Fruit fly (Drosophila melanogaster): ENCODE data around the gene Hira.

Hira gene

dm6 chrX:7696711-7697654 lies 24.9 kb upstream of the Hira start (continued):
- TF ChIP-seq MTF-1 (GFP tag; optimal IDR thresholded peaks at IDR 0.05; ENCODE audit: borderline replicate concordance), result peak; percentile 79
- peak; percentile 69 for TF ChIP-seq Oaz (GFP tag; IDR thresholded peaks at IDR 0.05)
- TF ChIP-seq CG30403 (GFP tag; optimal IDR thresholded peaks at IDR 0.05), result peak; percentile 93
- peak; percentile 29 for TF ChIP-seq trem (tag; optimal IDR thresholded peaks at IDR 0.05)
- no peak; the same call in 1 of the 2 replicates for TF ChIP-seq chm (GFP tag; IDR thresholded peaks at IDR 0.05)
- no peak for TF ChIP-seq zen2 (GFP tag; IDR thresholded peaks at IDR 0.05; ENCODE audit: partially characterized antibody)
- TF ChIP-seq CG32532 (GFP tag; IDR thresholded peaks at IDR 0.05), result peak; percentile 97
- no peak for TF ChIP-seq CG34224 (GFP tag; IDR thresholded peaks at IDR 0.05; ENCODE audit: partially characterized antibody)
- TF ChIP-seq caup (GFP tag; optimal IDR thresholded peaks at IDR 0.05; ENCODE audit: severe bottlenecking), result peak; percentile 95
- TF ChIP-seq CG17568 (GFP tag; optimal IDR thresholded peaks at IDR 0.05), result peak; percentile 84
- TF ChIP-seq CG15011 (GFP tag; optimal IDR thresholded peaks at IDR 0.05), result peak; percentile 90
- peak; percentile 95 for TF ChIP-seq schlank (tag; optimal IDR thresholded peaks at IDR 0.05)
- no peak for TF ChIP-seq Neu2 (GFP tag; optimal IDR thresholded peaks at IDR 0.05; ENCODE audit: borderline replicate concordance)
- peak; percentile 91 for TF ChIP-seq CrebB (tag; optimal IDR thresholded peaks at IDR 0.05)
- TF ChIP-seq CG15601 (tag; optimal IDR thresholded peaks at IDR 0.05), result peak; percentile 64
- peak; percentile 96 for TF ChIP-seq CG13894 (tag; optimal IDR thresholded peaks at IDR 0.05)
- TF ChIP-seq Drgx (GFP tag; IDR thresholded peaks at IDR 0.05), result peak; percentile 97
- TF ChIP-seq gfzf (GFP tag; optimal IDR thresholded peaks at IDR 0.05), result no peak
- peak; percentile 94 for TF ChIP-seq sug (tag; optimal IDR thresholded peaks at IDR 0.05)
- peak; percentile 63; the same call in 2 of the 3 replicates for TF ChIP-seq H15 (GFP tag; IDR thresholded peaks at IDR 0.05)
- TF ChIP-seq Sox102F (GFP tag; optimal IDR thresholded peaks at IDR 0.05), result peak; percentile 86
- TF ChIP-seq Adf1 (GFP tag; IDR thresholded peaks at IDR 0.05), result peak; percentile 80
- peak; percentile 32; the same call in 1 of the 2 replicates for TF ChIP-seq dati (GFP tag; IDR thresholded peaks at IDR 0.05)
- peak in 1 of 3 experiments; percentile 3 for TF ChIP-seq Stat92E (GFP tag; optimal IDR thresholded peaks at IDR 0.05)
- TF ChIP-seq CG15073 (GFP tag; optimal IDR thresholded peaks at IDR 0.05), result peak; percentile 24
- TF ChIP-seq ash1 (GFP tag; optimal IDR thresholded peaks at IDR 0.05), result peak; percentile 38
- TF ChIP-seq CG4707 (GFP tag; optimal IDR thresholded peaks at IDR 0.05), result no peak
- peak; percentile 84 for TF ChIP-seq danr (GFP tag; IDR thresholded peaks at IDR 0.05)
- TF ChIP-seq CG34422 (GFP tag; IDR thresholded peaks at IDR 0.05), result peak; percentile 84
- no peak for TF ChIP-seq dan (GFP tag; IDR thresholded peaks at IDR 0.05)
- peak; percentile 70 for TF ChIP-seq CG11723 (GFP tag; optimal IDR thresholded peaks at IDR 0.05)
- peak; percentile 49 for TF ChIP-seq CG2116 (GFP tag; optimal IDR thresholded peaks at IDR 0.05)
- TF ChIP-seq CG2875 (GFP tag; optimal IDR thresholded peaks at IDR 0.05), result peak; percentile 70
- TF ChIP-seq E2f2 (GFP tag; IDR thresholded peaks at IDR 0.05), result peak; percentile 69
- TF ChIP-seq CG18764 (GFP tag; optimal IDR thresholded peaks at IDR 0.05), result peak; percentile 56
- peak; percentile 94 for TF ChIP-seq sens (GFP tag)
- TF ChIP-seq hb (GFP tag; IDR thresholded peaks at IDR 0.05; ENCODE audit: partially characterized antibody), result no peak
- peak; percentile 58 for TF ChIP-seq slp2 (GFP tag; optimal IDR thresholded peaks at IDR 0.05)
- TF ChIP-seq lov (optimal IDR thresholded peaks at IDR 0.05), result no peak
- TF ChIP-seq lov (GFP tag; IDR thresholded peaks at IDR 0.05), result no peak
- TF ChIP-seq fu2 (GFP tag; optimal IDR thresholded peaks at IDR 0.05), result peak; percentile 87
- TF ChIP-seq chinmo (GFP tag; IDR thresholded peaks at IDR 0.05; ENCODE audit: partially characterized antibody), result peak; percentile 66; the same call in 1 of the 4 replicates
- peak; percentile 62 for TF ChIP-seq CG8388 (GFP tag; optimal IDR thresholded peaks at IDR 0.05)
- peak; percentile 59 for TF ChIP-seq Dad (GFP tag; optimal IDR thresholded peaks at IDR 0.05)
- TF ChIP-seq fd96Cb (tag; optimal IDR thresholded peaks at IDR 0.05), result peak; percentile 75
- no peak for TF ChIP-seq hbn (GFP tag; IDR thresholded peaks at IDR 0.05; ENCODE audit: partially characterized antibody)
- no peak for TF ChIP-seq wek (GFP tag; optimal IDR thresholded peaks at IDR 0.05)
